Fruit fly (Drosophila melanogaster) whole organism, embryonic: ENCODE measurements around the gene GstD7.
A peak's percentile ranks its signal among the peaks of the same experiment; 100 is the strongest.

Source experiments
- CG10959 ChIP-seq: fragments of 200-800 bp; sonication (Bioruptor generic); IDR thresholded peaks from 2 replicates; pipeline ENCODE4 v1.3.6; 2022; ENCODE audit warnings: missing biosample characterization, missing genetic modification characterization
- CG11085 ChIP-seq: fragments of 200-800 bp; sonication (Bioruptor generic); IDR thresholded peaks from 2 replicates; pipeline ENCODE4 v1.3.6; 2022; ENCODE audit warnings: missing biosample characterization, missing genetic modification characterization
- CG11695 ChIP-seq: fragments of 200-800 bp; sonication (Bioruptor generic); IDR thresholded peaks from 3 replicates; pipeline ENCODE4 v1.3.6; 2022; ENCODE audit warnings: missing biosample characterization, missing genetic modification characterization
- CG12219 ChIP-seq: fragments of 200-800 bp; sonication (Bioruptor generic); optimal IDR thresholded peaks from 3 replicates; lab custom pipeline; 2018; ENCODE audit warnings: missing biosample characterization, mild to moderate bottlenecking, missing genetic modification characterization
- CG1233 ChIP-seq: fragments of 200-800 bp; sonication (Bioruptor generic); optimal IDR thresholded peaks from 4 replicates; lab custom pipeline; 2018; ENCODE audit warnings: missing biosample characterization, mild to moderate bottlenecking, missing genetic modification characterization
- CG12744 ChIP-seq: fragments of 200-800 bp; sonication (Bioruptor generic); optimal IDR thresholded peaks from 2 replicates; lab custom pipeline; 2016; ENCODE audit warnings: missing biosample characterization, missing genetic modification characterization
- CG13624 ChIP-seq: fragments of 200-800 bp; sonication (Bioruptor generic); optimal IDR thresholded peaks from 2 replicates; lab custom pipeline; 2016; ENCODE audit warnings: missing biosample characterization, missing genetic modification characterization
- CG15011 ChIP-seq: fragments of 200-800 bp; sonication (Bioruptor generic); optimal IDR thresholded peaks from 3 replicates; lab custom pipeline; 2018; ENCODE audit warnings: missing biosample characterization, mild to moderate bottlenecking, missing genetic modification characterization
- CG15269 ChIP-seq: fragments of 200-800 bp; sonication (Bioruptor generic); optimal IDR thresholded peaks from 2 replicates; lab custom pipeline; 2018; ENCODE audit warnings: missing biosample characterization, mild to moderate bottlenecking, missing genetic modification characterization, moderate library complexity
- CG17385 ChIP-seq: fragments of 200-800 bp; sonication (Bioruptor generic); optimal IDR thresholded peaks from 3 replicates; lab custom pipeline; 2018; ENCODE audit warnings: missing biosample characterization, mild to moderate bottlenecking, missing genetic modification characterization
- CG31365 ChIP-seq: fragments of 200-800 bp; sonication (Bioruptor generic); optimal IDR thresholded peaks from 2 replicates; lab custom pipeline; 2018; ENCODE audit warnings: missing biosample characterization, mild to moderate bottlenecking, missing genetic modification characterization
- CG32532 ChIP-seq: fragments of 200-800 bp; sonication (Bioruptor generic); IDR thresholded peaks from 2 replicates; pipeline ENCODE4 v1.3.6; 2022; ENCODE audit warnings: missing biosample characterization, missing genetic modification characterization
- CG3407 ChIP-seq: fragments of 200-800 bp; sonication (Bioruptor generic); optimal IDR thresholded peaks from 2 replicates; lab custom pipeline; 2018; ENCODE audit warnings: missing biosample characterization, mild to moderate bottlenecking, missing genetic modification characterization
- CG4282 ChIP-seq: fragments of 200-800 bp; sonication (Bioruptor generic); optimal IDR thresholded peaks from 2 replicates; lab custom pipeline; 2016; ENCODE audit warnings: missing biosample characterization, missing genetic modification characterization
- CG4404 ChIP-seq: fragments of 200-800 bp; sonication (Bioruptor generic); IDR thresholded peaks from 2 replicates; pipeline ENCODE4 v1.3.6; 2022; ENCODE audit warnings: missing biosample characterization, missing genetic modification characterization
- CG4617 ChIP-seq: fragments of 200-800 bp; sonication (Bioruptor generic); optimal IDR thresholded peaks from 3 replicates; lab custom pipeline; 2016; ENCODE audit warnings: missing biosample characterization, missing genetic modification characterization, borderline replicate concordance
- CG4854 ChIP-seq: fragments of 200-800 bp; sonication (Bioruptor generic); optimal IDR thresholded peaks from 2 replicates; lab custom pipeline; 2016; ENCODE audit warnings: missing biosample characterization, missing genetic modification characterization, inconsistent platforms
- CG6254 ChIP-seq: fragments of 200-800 bp; sonication (Bioruptor generic); optimal IDR thresholded peaks from 3 replicates; lab custom pipeline; 2017; ENCODE audit warnings: mild to moderate bottlenecking, missing biosample characterization, missing genetic modification reagents, missing genetic modification characterization
- CG7556 ChIP-seq: fragments of 200-800 bp; sonication (Bioruptor generic); optimal IDR thresholded peaks from 2 replicates; lab custom pipeline; 2017; ENCODE audit warnings: missing biosample characterization, mild to moderate bottlenecking, missing genetic modification characterization
- CG7745 ChIP-seq: fragments of 200-800 bp; sonication (Bioruptor generic); optimal IDR thresholded peaks from 2 replicates; lab custom pipeline; 2018; ENCODE audit warnings: missing biosample characterization, mild to moderate bottlenecking, missing genetic modification characterization, moderate library complexity
- CG8089 ChIP-seq: fragments of 200-800 bp; sonication (Bioruptor generic); optimal IDR thresholded peaks from 3 replicates; lab custom pipeline; 2016; ENCODE audit warnings: missing biosample characterization, missing genetic modification characterization
- CG9817 ChIP-seq: fragments of 200-800 bp; sonication (Bioruptor generic); optimal IDR thresholded peaks from 2 replicates; lab custom pipeline; 2018; ENCODE audit warnings: missing biosample characterization, mild to moderate bottlenecking, missing genetic modification characterization, moderate library complexity
- Drgx ChIP-seq: fragments of 200-800 bp; sonication (Bioruptor generic); IDR thresholded peaks from 2 replicates; pipeline ENCODE4 v1.3.6; 2022; ENCODE audit warnings: missing biosample characterization, missing genetic modification characterization
- HLH4C ChIP-seq: fragments of 200-800 bp; sonication (Bioruptor generic); IDR thresholded peaks from 3 replicates; pipeline ENCODE4 v1.3.6; 2022; ENCODE audit warnings: missing biosample characterization, missing genetic modification characterization; ENCODE audit not compliant: partially characterized antibody
- HLHmδ ChIP-seq: fragments of 200-800 bp; sonication (Bioruptor generic); optimal IDR thresholded peaks from 2 replicates; lab custom pipeline; 2018; ENCODE audit warnings: missing biosample characterization, mild to moderate bottlenecking, missing genetic modification characterization, moderate library complexity
- HmgD ChIP-seq: fragments of 200-800 bp; sonication (Bioruptor generic); optimal IDR thresholded peaks from 3 replicates; lab custom pipeline; 2016; ENCODE audit warnings: missing biosample characterization, missing genetic modification characterization
- Hr3 ChIP-seq: fragments of 200-800 bp; sonication (Bioruptor generic); optimal IDR thresholded peaks from 3 replicates; lab custom pipeline; 2016; ENCODE audit warnings: missing biosample characterization, missing genetic modification characterization
- Hr39 ChIP-seq: fragments of >200 bp; optimal IDR thresholded peaks from 2 replicates; lab custom pipeline; 2017
- MTF-1 ChIP-seq: fragments of 200-800 bp; sonication (Bioruptor generic); optimal IDR thresholded peaks from 2 replicates; lab custom pipeline; 2018; ENCODE audit warnings: missing biosample characterization, mild to moderate bottlenecking, missing genetic modification characterization, borderline replicate concordance
- Oli ChIP-seq: fragments of 200-800 bp; sonication (Bioruptor generic); optimal IDR thresholded peaks from 2 replicates; lab custom pipeline; 2018; ENCODE audit warnings: missing biosample characterization, mild to moderate bottlenecking, missing genetic modification characterization, moderate library complexity
- PHDP ChIP-seq: fragments of 200-800 bp; sonication (Bioruptor generic); optimal IDR thresholded peaks from 3 replicates; lab custom pipeline; 2018; ENCODE audit warnings: missing biosample characterization, mild to moderate bottlenecking, missing genetic modification characterization, moderate library complexity
- Ravus ChIP-seq: fragments of 200-800 bp; sonication (Bioruptor generic); IDR thresholded peaks from 2 replicates; pipeline ENCODE4 v1.3.6; 2022; ENCODE audit warnings: missing biosample characterization, missing genetic modification characterization
- Usf ChIP-seq: fragments of 200-800 bp; sonication (Bioruptor generic); optimal IDR thresholded peaks from 2 replicates; lab custom pipeline; 2017; ENCODE audit warnings: missing genotype, missing biosample characterization, missing genetic modification characterization
- Xbp1 ChIP-seq: fragments of 200-800 bp; sonication (Bioruptor generic); optimal IDR thresholded peaks from 3 replicates; lab custom pipeline; 2016; ENCODE audit warnings: missing biosample characterization, mild to moderate bottlenecking, missing genetic modification characterization
- al ChIP-seq: fragments of 200-800 bp; sonication (Bioruptor generic); IDR thresholded peaks from 2 replicates; pipeline ENCODE4 v1.3.6; 2022; ENCODE audit warnings: missing biosample characterization, missing genetic modification characterization
- aop ChIP-seq: fragments of 200-800 bp; sonication (Bioruptor generic); IDR thresholded peaks from 2 replicates; pipeline ENCODE4 v1.3.6; 2022; ENCODE audit warnings: missing biosample characterization, missing genetic modification characterization
- br ChIP-seq: fragments of >200 bp; optimal IDR thresholded peaks from 2 replicates; lab custom pipeline; 2017
- cg ChIP-seq: fragments of 200-800 bp; sonication (Bioruptor generic); optimal IDR thresholded peaks from 3 replicates; lab custom pipeline; 2019; ENCODE audit warnings: missing biosample characterization, mild to moderate bottlenecking, missing genetic modification characterization, moderate library complexity
- chinmo ChIP-seq: fragments of 200-800 bp; sonication (Bioruptor generic); IDR thresholded peaks from 4 replicates; pipeline ENCODE4 v1.3.6; 2022; ENCODE audit warnings: missing biosample characterization, missing genetic modification characterization; ENCODE audit not compliant: partially characterized antibody
- chm ChIP-seq: fragments of 200-800 bp; sonication (Bioruptor generic); IDR thresholded peaks from 2 replicates; pipeline ENCODE4 v1.3.6; 2022; ENCODE audit warnings: missing biosample characterization, missing genetic modification characterization
- crc ChIP-seq: fragments of 200-800 bp; sonication (Bioruptor generic); optimal IDR thresholded peaks from 2 replicates; lab custom pipeline; 2016; ENCODE audit warnings: missing biosample characterization, missing genetic modification characterization
- dimm ChIP-seq: fragments of 200-800 bp; sonication (Bioruptor generic); IDR thresholded peaks from 2 replicates; pipeline ENCODE4 v1.3.6; 2022; ENCODE audit warnings: missing biosample characterization, missing genetic modification characterization
- disco-r ChIP-seq: fragments of 200-800 bp; sonication (Bioruptor generic); optimal IDR thresholded peaks from 2 replicates; lab custom pipeline; 2016; ENCODE audit warnings: missing biosample characterization, missing genetic modification characterization
- ewg ChIP-seq: fragments of 200-800 bp; sonication (Bioruptor generic); optimal IDR thresholded peaks from 3 replicates; lab custom pipeline; 2017; ENCODE audit warnings: mild to moderate bottlenecking, missing biosample characterization, missing genetic modification reagents, missing genetic modification characterization
- gcm ChIP-seq: fragments of 200-800 bp; sonication (Bioruptor generic); optimal IDR thresholded peaks from 2 replicates; lab custom pipeline; 2019; ENCODE audit warnings: missing biosample characterization, mild to moderate bottlenecking, missing genetic modification characterization, moderate library complexity
- gcm2 ChIP-seq: fragments of 200-800 bp; sonication (Bioruptor generic); optimal IDR thresholded peaks from 2 replicates; lab custom pipeline; 2016; ENCODE audit warnings: missing biosample characterization, missing genetic modification characterization
- hkb ChIP-seq, 2 experiments: fragments of 200-800 bp in 1 of 2; fragments of >200 bp in 1 of 2; sonication (Bioruptor generic) in 1 of 2; IDR thresholded peaks in 1 of 2; optimal IDR thresholded peaks in 1 of 2; 2 replicates each; pipeline versions ENCODE4 v1.3.6 to Lab custom; 2017 to 2022; ENCODE audit warnings: missing biosample characterization in 1 of 2, missing genetic modification characterization in 1 of 2
- pzg ChIP-seq: fragments of 200-800 bp; sonication (Bioruptor generic); optimal IDR thresholded peaks from 3 replicates; lab custom pipeline; 2018; ENCODE audit warnings: missing biosample characterization, mild to moderate bottlenecking, missing genetic modification characterization, moderate library complexity
- stc ChIP-seq: fragments of 200-800 bp; sonication (Bioruptor generic); IDR thresholded peaks from 2 replicates; pipeline ENCODE4 v1.3.6; 2022; ENCODE audit warnings: missing biosample characterization, missing genetic modification characterization
- stwl ChIP-seq: fragments of 200-800 bp; sonication (Bioruptor generic); optimal IDR thresholded peaks from 3 replicates; lab custom pipeline; 2018; ENCODE audit warnings: missing biosample characterization, mild to moderate bottlenecking, missing genetic modification characterization, moderate library complexity
- sug ChIP-seq: fragments of 200-800 bp; optimal IDR thresholded peaks from 2 replicates; lab custom pipeline; 2019; ENCODE audit warnings: missing biosample characterization, mild to moderate bottlenecking, missing genetic modification characterization, moderate library complexity
- tin ChIP-seq: fragments of 200-800 bp; sonication (Bioruptor generic); optimal IDR thresholded peaks from 3 replicates; lab custom pipeline; 2016; ENCODE audit warnings: missing biosample characterization, missing genetic modification characterization

The GstD7 gene

DNA sequence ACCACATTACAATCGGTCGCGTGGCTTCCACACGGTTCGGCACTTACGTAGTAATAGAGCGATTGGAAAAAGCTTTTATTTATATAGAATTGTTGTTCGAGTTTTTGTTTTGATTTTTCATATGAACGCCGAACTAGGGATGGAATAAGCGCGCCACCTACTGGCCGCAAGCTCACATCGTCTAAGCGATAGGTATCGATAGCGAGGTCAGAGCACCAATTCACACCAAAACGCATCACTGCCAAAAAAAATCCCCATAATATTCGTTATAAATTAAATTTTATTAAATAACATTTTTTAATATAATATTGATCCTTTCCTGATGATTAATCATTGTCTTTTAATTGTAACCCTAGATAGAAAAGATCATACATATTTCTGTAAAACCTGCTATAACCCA, 27.8 kb upstream of the GstD7 start, which contains the start of gene CG10038 (continued):
- TF ChIP-seq MTF-1 (GFP tag; lab: Kevin White, UChicago) = no peak
- TF ChIP-seq gcm (GFP tag; lab: Kevin White, UChicago) = no peak
- no peak for TF ChIP-seq CG6254 (GFP tag; lab: Kevin White, UChicago)
- TF ChIP-seq CG4404 = no peak
- TF ChIP-seq CG12744 (GFP tag; lab: Kevin White, UChicago) = no peak
- TF ChIP-seq CG4854 (GFP tag; lab: Kevin White, UChicago) = no peak
- no peak; the same call in 1 of the 2 replicates for TF ChIP-seq CG11085 (GFP tag; lab: Robert Waterston, UW)
- TF ChIP-seq PHDP = peak; percentile 41
- TF ChIP-seq CG3407 (GFP tag; lab: Kevin White, UChicago) = no peak
- no peak for TF ChIP-seq chm (GFP tag; lab: Robert Waterston, UW)
- no peak for TF ChIP-seq Ravus (GFP tag; lab: Robert Waterston, UW)
- TF ChIP-seq HLH4C (GFP tag; lab: Robert Waterston, UW) = peak; percentile 91
- TF ChIP-seq CG11695 (GFP tag; lab: Robert Waterston, UW) = no peak
- TF ChIP-seq hkb (optimal IDR thresholded peaks at IDR 0.05; lab: Kevin White, UChicago) = no peak
- no peak for TF ChIP-seq hkb (GFP tag; IDR thresholded peaks at IDR 0.05; lab: Robert Waterston, UW)
- TF ChIP-seq CG31365 = no peak
- no peak for TF ChIP-seq dimm (GFP tag; lab: Robert Waterston, UW)
- peak; percentile 81 for TF ChIP-seq pzg (GFP tag; lab: Kevin White, UChicago)
- TF ChIP-seq CG1233 (GFP tag; lab: Kevin White, UChicago) = no peak
- TF ChIP-seq stc (GFP tag; lab: Robert Waterston, UW) = no peak
- TF ChIP-seq Drgx (GFP tag; lab: Robert Waterston, UW) = no peak
- TF ChIP-seq CG13624 (GFP tag; lab: Kevin White, UChicago) = peak; percentile 36
- TF ChIP-seq CG32532 (GFP tag; lab: Robert Waterston, UW) = peak; percentile 66
- TF ChIP-seq CG10959 (GFP tag; lab: Robert Waterston, UW) = no peak
- TF ChIP-seq CG15269 (tag; lab: Kevin White, UChicago) = no peak
- no peak for TF ChIP-seq cg (GFP tag; lab: Kevin White, UChicago)
- TF ChIP-seq disco-r (GFP tag; lab: Kevin White, UChicago) = no peak
- peak; percentile 62 for TF ChIP-seq Xbp1 (GFP tag; lab: Kevin White, UChicago)
- TF ChIP-seq Oli (tag; lab: Kevin White, UChicago) = no peak
- no peak for TF ChIP-seq br (lab: Kevin White, UChicago)
- no peak for TF ChIP-seq Hr39 (lab: Kevin White, UChicago)
- TF ChIP-seq CG8089 (GFP tag; lab: Kevin White, UChicago) = no peak
- peak; percentile 61 for TF ChIP-seq CG4617 (GFP tag; lab: Kevin White, UChicago)
- TF ChIP-seq CG7745 (tag; lab: Kevin White, UChicago) = no peak
- no peak for TF ChIP-seq CG7556 (GFP tag; lab: Kevin White, UChicago)
- no peak for TF ChIP-seq ewg (GFP tag; lab: Kevin White, UChicago)
- TF ChIP-seq CG4282 (GFP tag; lab: Kevin White, UChicago) = no peak
- TF ChIP-seq HmgD (GFP tag; lab: Kevin White, UChicago) = no peak
- no peak for TF ChIP-seq CG17385
- no peak for TF ChIP-seq sug
- peak; percentile 21; the same call in 1 of the 2 replicates for TF ChIP-seq al
- peak; percentile 92 for TF ChIP-seq chinmo (GFP tag; lab: Robert Waterston, UW)
- TF ChIP-seq Hr3 (GFP tag; lab: Kevin White, UChicago) = peak; percentile 36
- no peak for TF ChIP-seq CG15011 (GFP tag; lab: Kevin White, UChicago)
- TF ChIP-seq aop (GFP tag; lab: Robert Waterston, UW) = no peak
- peak; percentile 30 for TF ChIP-seq CG9817 (tag; lab: Kevin White, UChicago)
- peak; percentile 56 for TF ChIP-seq tin (GFP tag; lab: Kevin White, UChicago)
- TF ChIP-seq HLHmδ = no peak
- no peak for TF ChIP-seq crc (GFP tag; lab: Kevin White, UChicago)
- no peak for TF ChIP-seq Usf (GFP tag; lab: Kevin White, UChicago)
- TF ChIP-seq gcm2 (GFP tag; lab: Kevin White, UChicago) = no peak
- no peak for TF ChIP-seq CG12219 (GFP tag; lab: Kevin White, UChicago)
- peak; percentile 87 for TF ChIP-seq stwl
